Worm (Caenorhabditis elegans): Measurements from ENCODE around the gene mec-14.

The mec-14 gene

ce11 chrIII:7179538-7180301 lies 13.1 kb downstream of the mec-14 start, which contains the start of the genes rps-14 and rpl-36 (continued):
- no peak for TF ChIP-seq dmd-4 (tag; optimal IDR thresholded peaks at IDR 0.05)
- TF ChIP-seq egl-27 (tag; optimal IDR thresholded peaks at IDR 0.05) = peak; percentile 91
- no peak for TF ChIP-seq lin-39 (tag; optimal IDR thresholded peaks at IDR 0.05)
- no peak for TF ChIP-seq mbf-1 (tag; optimal IDR thresholded peaks at IDR 0.05)
- TF ChIP-seq gmeb-1 (tag; optimal IDR thresholded peaks at IDR 0.05) = peak; percentile 88
- peak; percentile 91 for TF ChIP-seq nhr-6 (tag; optimal IDR thresholded peaks at IDR 0.05)

ce11 chrIII:7178497-7178896 lies 14.3 kb downstream of the mec-14 start:
- TF ChIP-seq alr-1 (tag; optimal IDR thresholded peaks at IDR 0.05) = no peak
- no peak for TF ChIP-seq nhr-6 (tag; optimal IDR thresholded peaks at IDR 0.05)
- no peak for TF ChIP-seq ceh-16 (tag; optimal IDR thresholded peaks at IDR 0.05)
- TF ChIP-seq R02D3.7 (tag; optimal IDR thresholded peaks at IDR 0.05) = no peak
- TF ChIP-seq nhr-11 (tag; optimal IDR thresholded peaks at IDR 0.05) = no peak
- no peak for TF ChIP-seq F13H6.1 (tag; optimal IDR thresholded peaks at IDR 0.05)
- no peak for TF ChIP-seq mab-5 (tag; optimal IDR thresholded peaks at IDR 0.05)
- TF ChIP-seq lsy-2 (tag; optimal IDR thresholded peaks at IDR 0.05) = no peak
- TF ChIP-seq nhr-25 (tag; optimal IDR thresholded peaks at IDR 0.05) = no peak
- TF ChIP-seq crh-2 (tag; optimal IDR thresholded peaks at IDR 0.05) = no peak
- no peak for TF ChIP-seq aly-2 (tag; optimal IDR thresholded peaks at IDR 0.05)
- no peak for TF ChIP-seq blmp-1 (tag; optimal IDR thresholded peaks at IDR 0.05; ENCODE audit: insufficient read depth)
- TF ChIP-seq egl-27 (tag; optimal IDR thresholded peaks at IDR 0.05) = no peak
- no peak for TF ChIP-seq unc-62 (GFP tag; optimal IDR thresholded peaks at IDR 0.05)
- TF ChIP-seq nhr-77 (tag; optimal IDR thresholded peaks at IDR 0.05) = no peak
- TF ChIP-seq lin-39 (tag; optimal IDR thresholded peaks at IDR 0.05) = no peak
- no peak for TF ChIP-seq nhr-10 (tag; optimal IDR thresholded peaks at IDR 0.05)
- no peak for TF ChIP-seq sem-4 (tag; optimal IDR thresholded peaks at IDR 0.05)
- TF ChIP-seq ZK546.5 (tag; optimal IDR thresholded peaks at IDR 0.05) = no peak
- no peak for TF ChIP-seq mbf-1 (tag; optimal IDR thresholded peaks at IDR 0.05)

- TF ChIP-seq sma-9 (GFP tag; optimal IDR thresholded peaks at IDR 0.05) (no peak), sma-9 (tag; optimal IDR thresholded peaks at IDR 0.05) (no peak), nhr-237 (tag; optimal IDR thresholded peaks at IDR 0.05) (no peak), crh-2 (tag; optimal IDR thresholded peaks at IDR 0.05) (no peak), Y55F3AM.14 (GFP tag; optimal IDR thresholded peaks at IDR 0.05) (no peak), blmp-1 (tag; optimal IDR thresholded peaks at IDR 0.05; ENCODE audit: insufficient read depth) (no peak), nhr-77 (tag; optimal IDR thresholded peaks at IDR 0.05) (no peak), ztf-1 (GFP tag; conservative IDR thresholded peaks at IDR 0.05) (no peak), aly-2 (tag; optimal IDR thresholded peaks at IDR 0.05) (no peak), lsy-2 (tag; optimal IDR thresholded peaks at IDR 0.05) (no peak), lin-11 (tag; optimal IDR thresholded peaks at IDR 0.05) (no peak), nhr-11 (tag; optimal IDR thresholded peaks at IDR 0.05) (no peak), unc-55 (GFP tag; optimal IDR thresholded peaks at IDR 0.05) (no peak), skn-1 (tag; optimal IDR thresholded peaks at IDR 0.05) (no peak), elt-3 (tag; optimal IDR thresholded peaks at IDR 0.05) (no peak), zag-1 (tag; optimal IDR thresholded peaks at IDR 0.05) (no peak), unc-62 (GFP tag; optimal IDR thresholded peaks at IDR 0.05) (no peak), mdl-1 (tag; optimal IDR thresholded peaks at IDR 0.05) (no peak)
Measured at ce11 chrIII:7170090-7170489, 22.7 kb downstream of the mec-14 start.

- TF ChIP-seq gmeb-1 (tag; optimal IDR thresholded peaks at IDR 0.05) = no peak
- no peak for TF ChIP-seq sma-3 (GFP tag; optimal IDR thresholded peaks at IDR 0.05)
- TF ChIP-seq lin-13 (GFP tag; optimal IDR thresholded peaks at IDR 0.05) = no peak
- TF ChIP-seq elt-1 (tag; optimal IDR thresholded peaks at IDR 0.05) = no peak
- TF ChIP-seq C34F6.9 (tag; optimal IDR thresholded peaks at IDR 0.05) = no peak
- TF ChIP-seq nhr-10 (tag; optimal IDR thresholded peaks at IDR 0.05) = no peak
- TF ChIP-seq alr-1 (tag; optimal IDR thresholded peaks at IDR 0.05) = no peak
- no peak for TF ChIP-seq blmp-1 (tag; optimal IDR thresholded peaks at IDR 0.05; ENCODE audit: insufficient read depth)
- TF ChIP-seq F13H6.1 (tag; optimal IDR thresholded peaks at IDR 0.05) = no peak
- TF ChIP-seq nhr-129 (tag; optimal IDR thresholded peaks at IDR 0.05) = no peak
- no peak for TF ChIP-seq lin-39 (tag; optimal IDR thresholded peaks at IDR 0.05)
- TF ChIP-seq zag-1 (tag; optimal IDR thresholded peaks at IDR 0.05) = no peak
- TF ChIP-seq ama-1 (optimal IDR thresholded peaks at IDR 0.05) = no peak
- TF ChIP-seq skn-1 (tag; optimal IDR thresholded peaks at IDR 0.05) = no peak
Measured at ce11 chrIII:7167568-7167937, 25.2 kb downstream of the mec-14 start, which contains the start of gene acs-4. Gene acs-4 (plus strand): TSS chrIII:7167838.
